Worm (Caenorhabditis elegans): Measurements from ENCODE around the gene str-130.

str-130 gene

DNA sequence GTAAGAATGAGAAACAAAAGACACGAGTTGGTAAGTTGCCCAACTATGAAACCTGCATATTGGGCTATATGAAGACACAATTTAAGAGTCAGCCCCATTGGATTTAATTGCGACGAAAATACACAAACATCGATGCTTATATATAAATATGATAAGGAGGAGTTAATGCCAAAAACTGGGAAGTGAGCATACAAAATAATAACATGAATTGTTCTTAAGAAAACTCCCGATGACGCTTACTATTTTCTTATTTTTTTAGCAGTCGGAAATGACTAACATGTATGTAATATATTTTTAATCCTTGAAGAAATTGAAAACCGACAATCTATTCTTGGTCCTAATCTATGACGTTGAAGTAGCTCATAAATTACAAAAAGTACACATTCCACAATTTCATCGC, 18.4 kb downstream of the str-130 start, which contains the start of gene str-144:
Gene str-144, minus strand, starts transcription at position 101 of the 400 bp plus-strand sequence.
- no peak for TF ChIP-seq lsy-2 (tag; optimal IDR thresholded peaks at IDR 0.05)

DNA sequence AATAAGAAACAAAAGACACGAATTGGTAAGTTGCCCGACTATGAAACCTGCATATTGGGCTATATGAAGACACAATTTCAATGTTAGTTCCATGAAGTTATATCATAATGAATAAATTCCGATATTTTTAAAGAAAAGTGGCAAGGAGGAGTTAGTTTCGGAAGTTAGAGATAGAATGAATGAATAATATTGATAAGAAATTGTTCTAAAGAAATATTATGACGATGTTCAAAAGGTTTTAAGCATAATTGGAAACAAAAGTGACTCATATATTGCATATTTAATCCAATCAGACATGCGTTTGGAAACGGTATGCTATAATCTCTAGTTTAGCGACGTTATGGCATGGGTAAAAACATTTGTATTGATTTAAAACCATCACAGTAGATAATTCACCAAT, 20.9 kb downstream of the str-130 start, which contains the start of gene str-143:
Gene str-143, minus strand, starts transcription at position 101 of the 400 bp plus-strand sequence.
- no peak for TF ChIP-seq dmd-9 (GFP tag; IDR thresholded peaks at IDR 0.05)
- TF ChIP-seq nhr-42 (GFP tag; IDR thresholded peaks at IDR 0.05), result no peak
- TF ChIP-seq daf-16 (GFP tag; optimal IDR thresholded peaks at IDR 0.05), result no peak
- TF ChIP-seq daf-16 (tag; optimal IDR thresholded peaks at IDR 0.05), result no peak
- TF ChIP-seq mdt-29 (GFP tag; IDR thresholded peaks at IDR 0.05), result no peak
- TF ChIP-seq unc-62 (GFP tag; optimal IDR thresholded peaks at IDR 0.05 in 1 of 2), result peak in 1 of 2 experiments; percentile 17
- no peak for TF ChIP-seq unc-62 (tag; optimal IDR thresholded peaks at IDR 0.05)
- no peak for TF ChIP-seq daf-12 (tag; optimal IDR thresholded peaks at IDR 0.05)
- TF ChIP-seq zip-11 (GFP tag; IDR thresholded peaks at IDR 0.05), result no peak
- TF ChIP-seq nhr-11 (tag; optimal IDR thresholded peaks at IDR 0.05), result no peak

- TF ChIP-seq mes-2 (tag; optimal IDR thresholded peaks at IDR 0.05; ENCODE audit: poor library complexity, severe bottlenecking) (no peak), php-3 (GFP tag; IDR thresholded peaks at IDR 0.05) (no peak), fos-1 (tag; optimal IDR thresholded peaks at IDR 0.05) (no peak), nhr-25 (tag; optimal IDR thresholded peaks at IDR 0.05; ENCODE audit: borderline replicate concordance, insufficient read depth) (no peak), nhr-237 (tag; optimal IDR thresholded peaks at IDR 0.05) (no peak), daf-8 (GFP tag; IDR thresholded peaks at IDR 0.05) (no peak), dmd-6 (GFP tag; IDR thresholded peaks at IDR 0.05) (no peak), ZK546.5 (tag; optimal IDR thresholded peaks at IDR 0.05) (no peak), ctbp-1 (GFP tag; IDR thresholded peaks at IDR 0.05) (no peak), dpl-1 (GFP tag; optimal IDR thresholded peaks at IDR 0.05) (no peak), jun-1 (tag; optimal IDR thresholded peaks at IDR 0.05) (no peak)
Measured at ce11 chrV:8067800-8068199, 22.7 kb downstream of the str-130 start, which contains the start of gene str-140. Gene str-140, minus strand, starts transcription at chrV:8067900.

DNA sequence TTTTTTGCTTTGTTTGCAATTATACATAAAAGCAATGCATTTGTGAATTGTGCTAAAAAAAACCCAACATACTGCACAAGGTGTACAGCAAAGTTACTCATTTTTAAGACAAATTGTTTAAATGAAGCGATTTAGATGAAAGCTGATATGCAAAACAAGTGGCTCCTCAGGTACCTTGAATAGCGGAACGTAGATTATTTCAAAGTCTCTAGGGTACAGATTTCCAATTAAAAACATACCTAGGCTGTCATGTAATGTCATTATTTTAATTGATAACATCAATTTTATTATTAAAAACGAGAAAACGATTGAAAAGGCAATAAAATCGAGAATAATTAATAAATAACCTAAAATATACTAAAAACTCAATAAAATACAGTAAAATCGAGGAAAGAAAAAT, 28.4 kb downstream of the str-130 start, which contains the start of gene str-139:
Gene str-139, minus strand, starts transcription at position 101 of the 400 bp plus-strand sequence.
- TF ChIP-seq arid-1 (GFP tag; conservative IDR thresholded peaks at IDR 0.05) (no peak), nhr-77 (tag; optimal IDR thresholded peaks at IDR 0.05) (no peak), dpl-1 (GFP tag; optimal IDR thresholded peaks at IDR 0.05) (no peak), lin-38 (GFP tag; IDR thresholded peaks at IDR 0.05) (no peak), T20F7.1 (GFP tag; optimal IDR thresholded peaks at IDR 0.05) (no peak), fos-1 (tag; optimal IDR thresholded peaks at IDR 0.05) (no peak), gei-8 (GFP tag; optimal IDR thresholded peaks at IDR 0.05) (no peak), hlh-11 (tag; optimal IDR thresholded peaks at IDR 0.05) (no peak), nhr-41 (GFP tag; IDR thresholded peaks at IDR 0.05) (no peak), snpc-1.2 (GFP tag; IDR thresholded peaks at IDR 0.05) (no peak), nhr-76 (tag; optimal IDR thresholded peaks at IDR 0.05) (no peak), F44E2.7 (GFP tag; IDR thresholded peaks at IDR 0.05) (no peak), ceh-28 (tag; optimal IDR thresholded peaks at IDR 0.05) (no peak), daf-16 (GFP tag; optimal IDR thresholded peaks at IDR 0.05) (no peak), daf-16 (tag; optimal IDR thresholded peaks at IDR 0.05) (no peak), madf-5 (GFP tag; IDR thresholded peaks at IDR 0.05) (no peak)

- TF ChIP-seq mep-1 (tag; optimal IDR thresholded peaks at IDR 0.05) (no peak), daf-8 (GFP tag; IDR thresholded peaks at IDR 0.05) (no peak), ceh-82 (tag; optimal IDR thresholded peaks at IDR 0.05) (no peak), lin-38 (GFP tag; IDR thresholded peaks at IDR 0.05) (no peak), Y105C5A.15 (GFP tag; IDR thresholded peaks at IDR 0.05) (no peak), T26A8.4 (GFP tag; IDR thresholded peaks at IDR 0.05) (no peak), mxl-3 (GFP tag; optimal IDR thresholded peaks at IDR 0.05) (no peak), dmd-6 (GFP tag; IDR thresholded peaks at IDR 0.05) (no peak), ZK546.5 (tag; optimal IDR thresholded peaks at IDR 0.05) (no peak), attf-4 (tag; optimal IDR thresholded peaks at IDR 0.05) (no peak), cey-2 (tag; optimal IDR thresholded peaks at IDR 0.05; ENCODE audit: borderline replicate concordance, insufficient read depth) (no peak), mdt-29 (GFP tag; IDR thresholded peaks at IDR 0.05) (no peak), dmd-9 (GFP tag; IDR thresholded peaks at IDR 0.05) (no peak), unc-39 (tag; optimal IDR thresholded peaks at IDR 0.05) (no peak), nhr-77 (tag; optimal IDR thresholded peaks at IDR 0.05) (no peak), dve-1 (tag; optimal IDR thresholded peaks at IDR 0.05; ENCODE audit: insufficient read depth) (no peak), nhr-102 (tag; optimal IDR thresholded peaks at IDR 0.05) (no peak), F44E2.7 (GFP tag; IDR thresholded peaks at IDR 0.05) (no peak), lin-39 (tag; optimal IDR thresholded peaks at IDR 0.05) (no peak)
Measured at ce11 chrV:8058359-8058758, 32.1 kb downstream of the str-130 start, which contains the start of gene str-138. Gene str-138, plus strand, starts transcription at chrV:8058659.

Data from whole organism, L4 larva.